Fruit fly (Drosophila melanogaster): ENCODE data around the gene hzg.

Gene hzg

dm6 chr3L:16015765-16016760 is 11.5 kb upstream of the hzg start (continued):
- peak in 1 of 2 experiments; percentile 21 for TF ChIP-seq pan (optimal IDR thresholded peaks at IDR 0.05)
- peak in 1 of 2 experiments; percentile 36 for TF ChIP-seq pan (GFP tag; optimal IDR thresholded peaks at IDR 0.05 in 1 of 2, IDR thresholded peaks at IDR 0.05 in 1 of 2)
- peak; percentile 47 for TF ChIP-seq CG33557 (GFP tag; optimal IDR thresholded peaks at IDR 0.05)
- peak in 1 of 3 experiments; percentile 9 for TF ChIP-seq Stat92E (GFP tag; optimal IDR thresholded peaks at IDR 0.05)
- TF ChIP-seq CG11398 (GFP tag; optimal IDR thresholded peaks at IDR 0.05), result no peak
- TF ChIP-seq dpn (GFP tag; optimal IDR thresholded peaks at IDR 0.05), result no peak
- no peak for TF ChIP-seq cwo (GFP tag; optimal IDR thresholded peaks at IDR 0.05)
- TF ChIP-seq CG9727 (GFP tag; optimal IDR thresholded peaks at IDR 0.05), result peak; percentile 45
- TF ChIP-seq CG12391 (tag; optimal IDR thresholded peaks at IDR 0.05), result peak; percentile 42
- TF ChIP-seq Side (GFP tag; optimal IDR thresholded peaks at IDR 0.05), result no peak
- TF ChIP-seq CG7839 (tag; optimal IDR thresholded peaks at IDR 0.05), result peak; percentile 30
- TF ChIP-seq grau (tag; optimal IDR thresholded peaks at IDR 0.05), result peak; percentile 13
- TF ChIP-seq Spps (tag; optimal IDR thresholded peaks at IDR 0.05), result peak; percentile 35
- TF ChIP-seq CG10267 (tag; optimal IDR thresholded peaks at IDR 0.05), result peak; percentile 67
- 0 out of 2 replicates have a peak, but pooled peaks have one; percentile 2 for TF ChIP-seq CG1024 (GFP tag; IDR thresholded peaks at IDR 0.05)
- TF ChIP-seq Med (GFP tag), result peak; percentile 8
- TF ChIP-seq CG18619 (GFP tag; optimal IDR thresholded peaks at IDR 0.05), result no peak
- peak; percentile 80 for TF ChIP-seq CG10979 (tag; optimal IDR thresholded peaks at IDR 0.05)
- TF ChIP-seq fd96Cb (tag; optimal IDR thresholded peaks at IDR 0.05), result peak; percentile 36
- no peak for TF ChIP-seq row (GFP tag; IDR thresholded peaks at IDR 0.05)
- TF ChIP-seq D (optimal IDR thresholded peaks at IDR 0.05), result no peak
- peak; percentile 5 for TF ChIP-seq D (GFP tag; optimal IDR thresholded peaks at IDR 0.05)
- peak; percentile 81 for TF ChIP-seq CG17361 (GFP tag; IDR thresholded peaks at IDR 0.05)
- no peak for TF ChIP-seq CG13775 (GFP tag; optimal IDR thresholded peaks at IDR 0.05)
- TF ChIP-seq Sox100B (GFP tag; optimal IDR thresholded peaks at IDR 0.05), result peak; percentile 14
- peak; percentile 51 for TF ChIP-seq CG15696 (tag; optimal IDR thresholded peaks at IDR 0.05)
- peak; percentile 51 for TF ChIP-seq D19A (tag; optimal IDR thresholded peaks at IDR 0.05)
- peak; percentile 77 for TF ChIP-seq CG14710 (tag; optimal IDR thresholded peaks at IDR 0.05)
- no peak for TF ChIP-seq E2f1 (GFP tag; IDR thresholded peaks at IDR 0.05)
- peak; percentile 34 for TF ChIP-seq gsb-n (tag; optimal IDR thresholded peaks at IDR 0.05)
- TF ChIP-seq Hr3 (GFP tag; optimal IDR thresholded peaks at IDR 0.05), result no peak
- TF ChIP-seq CG18262 (tag; optimal IDR thresholded peaks at IDR 0.05), result peak; percentile 87

- TF ChIP-seq Xrp1 (GFP tag; IDR thresholded peaks at IDR 0.05) (no peak), Scr (GFP tag; IDR thresholded peaks at IDR 0.05; ENCODE audit: partially characterized antibody) (no peak), lab (GFP tag; optimal IDR thresholded peaks at IDR 0.05) (no peak), CG2678 (tag; optimal IDR thresholded peaks at IDR 0.05) (no peak), CG4854 (GFP tag; optimal IDR thresholded peaks at IDR 0.05) (no peak), scrt (GFP tag; optimal IDR thresholded peaks at IDR 0.05) (no peak), CG1602 (GFP tag; optimal IDR thresholded peaks at IDR 0.05) (no peak), CG4730 (GFP tag; IDR thresholded peaks at IDR 0.05) (no peak), CG15073 (GFP tag; optimal IDR thresholded peaks at IDR 0.05) (no peak), CTCF (GFP tag; optimal IDR thresholded peaks at IDR 0.05) (no peak), zfh1 (GFP tag; IDR thresholded peaks at IDR 0.05) (no peak), Ptx1 (GFP tag; IDR thresholded peaks at IDR 0.05) (no peak), repo (GFP tag; optimal IDR thresholded peaks at IDR 0.05) (no peak), otp (GFP tag; IDR thresholded peaks at IDR 0.05) (no peak), CG8290 (GFP tag; optimal IDR thresholded peaks at IDR 0.05) (no peak), CG8290 (tag; optimal IDR thresholded peaks at IDR 0.05) (no peak), fd102C (GFP tag; optimal IDR thresholded peaks at IDR 0.05) (no peak), ssp (GFP tag; IDR thresholded peaks at IDR 0.05) (no peak), Fer3 (tag; optimal IDR thresholded peaks at IDR 0.05) (no peak)
Observed at dm6 chr3L:16014515-16014914, 10.0 kb upstream of the hzg start.
